Fruit fly (Drosophila melanogaster) whole organism, prepupa: ENCODE results near the gene Wdr62.

Experiments
- Blimp-1 ChIP-seq: fragments of 200-800 bp; sonication (Bioruptor generic); optimal IDR thresholded peaks from 3 replicates; lab custom pipeline; 2017; ENCODE audit warnings: missing biosample characterization, missing genetic modification characterization, mild to moderate bottlenecking, moderate library complexity, missing genetic modification reagents
- CG11294 ChIP-seq: fragments of 200-800 bp; sonication (Bioruptor generic); IDR thresholded peaks from 2 replicates; pipeline ENCODE4 v1.3.6; 2022; ENCODE audit warnings: missing biosample characterization, missing genetic modification characterization
- CG11762 ChIP-seq: fragments of 200-800 bp; sonication (Bioruptor generic); optimal IDR thresholded peaks from 3 replicates; lab custom pipeline; 2016; ENCODE audit warnings: missing biosample characterization, missing genetic modification characterization; ENCODE audit not compliant: insufficient read depth
- CG11902 ChIP-seq: fragments of 200-800 bp; sonication (Bioruptor generic); optimal IDR thresholded peaks from 3 replicates; lab custom pipeline; 2016; ENCODE audit warnings: missing biosample characterization, missing genetic modification characterization
- CG1621 ChIP-seq: fragments of 200-800 bp; sonication (Bioruptor generic); optimal IDR thresholded peaks from 3 replicates; lab custom pipeline; 2018; ENCODE audit warnings: missing biosample characterization, mild to moderate bottlenecking, missing genetic modification characterization
- CG16779 ChIP-seq: fragments of 200-800 bp; sonication (Bioruptor generic); optimal IDR thresholded peaks from 3 replicates; lab custom pipeline; 2017; ENCODE audit warnings: missing biosample characterization, mild to moderate bottlenecking, missing genetic modification characterization
- CG3032 ChIP-seq: fragments of 200-800 bp; optimal IDR thresholded peaks from 2 replicates; lab custom pipeline; 2019; ENCODE audit warnings: missing biosample characterization, mild to moderate bottlenecking, missing genetic modification characterization, moderate library complexity
- CG32006 ChIP-seq: fragments of 200-800 bp; sonication (Bioruptor generic); optimal IDR thresholded peaks from 3 replicates; lab custom pipeline; 2017; ENCODE audit warnings: missing biosample characterization, mild to moderate bottlenecking, missing genetic modification characterization
- CG34406 ChIP-seq: fragments of 200-800 bp; sonication (Bioruptor generic); optimal IDR thresholded peaks from 3 replicates; lab custom pipeline; 2016; ENCODE audit warnings: missing biosample characterization, missing genetic modification characterization
- CG3919 ChIP-seq: fragments of 200-800 bp; sonication (Bioruptor generic); optimal IDR thresholded peaks from 3 replicates; lab custom pipeline; 2016; ENCODE audit warnings: missing biosample characterization, missing genetic modification characterization
- CG6163 ChIP-seq: fragments of 200-800 bp; sonication (Bioruptor generic); IDR thresholded peaks from 3 replicates; pipeline ENCODE4 v1.3.6; 2022; ENCODE audit warnings: missing biosample characterization, missing genetic modification characterization
- CG6276 ChIP-seq: fragments of 200-800 bp; sonication (Bioruptor generic); optimal IDR thresholded peaks from 2 replicates; lab custom pipeline; 2017; ENCODE audit warnings: missing biosample characterization, mild to moderate bottlenecking, missing genetic modification characterization
- CG8119 ChIP-seq: fragments of 200-800 bp; sonication (Bioruptor generic); IDR thresholded peaks from 3 replicates; pipeline ENCODE4 v1.3.6; 2022; ENCODE audit warnings: missing biosample characterization, missing genetic modification characterization
- CG8319 ChIP-seq: fragments of 200-800 bp; sonication (Bioruptor generic); optimal IDR thresholded peaks from 3 replicates; lab custom pipeline; 2016; ENCODE audit warnings: missing biosample characterization, missing genetic modification characterization
- CG8632 ChIP-seq: fragments of 200-800 bp; sonication (Bioruptor generic); optimal IDR thresholded peaks from 3 replicates; lab custom pipeline; 2016; ENCODE audit warnings: missing biosample characterization, missing genetic modification characterization
- Eip78C ChIP-seq: fragments of 200-800 bp; sonication (Bioruptor generic); peaks from one replicate; lab custom pipeline; 2016; ENCODE audit warnings: missing biosample characterization, missing genetic modification characterization
- Ets96B ChIP-seq: fragments of 200-800 bp; optimal IDR thresholded peaks from 2 replicates; lab custom pipeline; 2019; ENCODE audit warnings: missing biosample characterization, mild to moderate bottlenecking, missing genetic modification characterization, moderate library complexity
- Gug ChIP-seq: fragments of 200-800 bp; sonication (Bioruptor generic); IDR thresholded peaks from 2 replicates; pipeline ENCODE4 v1.3.6; 2022; ENCODE audit warnings: missing biosample characterization, missing genetic modification characterization
- Hr38 ChIP-seq: sonication (Bioruptor generic); optimal IDR thresholded peaks from 2 replicates; lab custom pipeline; 2016; ENCODE audit warnings: missing biosample characterization, missing genetic modification characterization
- Hr4 ChIP-seq: fragments of 200-800 bp; sonication (Bioruptor generic); optimal IDR thresholded peaks from 3 replicates; lab custom pipeline; 2016; ENCODE audit warnings: missing biosample characterization, missing genetic modification characterization
- Lpt ChIP-seq: fragments of 200-800 bp; sonication (Bioruptor generic); optimal IDR thresholded peaks from 3 replicates; lab custom pipeline; 2016; ENCODE audit warnings: missing biosample characterization, missing genetic modification characterization
- OdsH ChIP-seq: fragments of 200-800 bp; sonication (Bioruptor generic); optimal IDR thresholded peaks from 3 replicates; lab custom pipeline; 2016; ENCODE audit warnings: missing biosample characterization, missing genetic modification characterization
- Sox102F ChIP-seq: fragments of 200-800 bp; sonication (Bioruptor generic); optimal IDR thresholded peaks from 2 replicates; lab custom pipeline; 2016; ENCODE audit warnings: missing biosample characterization, mild to moderate bottlenecking, missing genetic modification characterization
- Sox14 ChIP-seq: fragments of 200-800 bp; sonication (Bioruptor generic); optimal IDR thresholded peaks from 3 replicates; lab custom pipeline; 2016; ENCODE audit warnings: missing biosample characterization, missing genetic modification characterization
- achi ChIP-seq: fragments of 200-800 bp; sonication (Bioruptor generic); optimal IDR thresholded peaks from 3 replicates; lab custom pipeline; 2016; ENCODE audit warnings: missing biosample characterization, missing genetic modification characterization
- cyc ChIP-seq: fragments of 200-800 bp; sonication (Bioruptor generic); optimal IDR thresholded peaks from 3 replicates; lab custom pipeline; 2016; ENCODE audit warnings: missing biosample characterization, missing genetic modification characterization
- dac ChIP-seq: fragments of 200-800 bp; sonication (Bioruptor generic); optimal IDR thresholded peaks from 2 replicates; lab custom pipeline; 2017; ENCODE audit warnings: missing biosample characterization, mild to moderate bottlenecking, missing genetic modification characterization
- eg ChIP-seq: fragments of 200-800 bp; sonication (Bioruptor generic); IDR thresholded peaks from 3 replicates; pipeline ENCODE4 v1.3.6; 2022; ENCODE audit warnings: missing biosample characterization, missing genetic modification characterization
- esn ChIP-seq: fragments of 200-800 bp; sonication (Bioruptor generic); optimal IDR thresholded peaks from 2 replicates; lab custom pipeline; 2016; ENCODE audit warnings: missing biosample characterization, mild to moderate bottlenecking, missing genetic modification characterization, moderate library complexity
- fd59A ChIP-seq: fragments of 200-800 bp; sonication (Bioruptor generic); optimal IDR thresholded peaks from 2 replicates; lab custom pipeline; 2017; ENCODE audit warnings: missing biosample characterization, mild to moderate bottlenecking, missing genetic modification characterization, missing genetic modification reagents
- fd85E ChIP-seq: fragments of 200-800 bp; sonication (Bioruptor generic); optimal IDR thresholded peaks from 3 replicates; lab custom pipeline; 2016; ENCODE audit warnings: missing biosample characterization, missing genetic modification characterization
- fkh ChIP-seq: fragments of 200-800 bp; sonication (Bioruptor generic); optimal IDR thresholded peaks from 3 replicates; lab custom pipeline; 2017; ENCODE audit warnings: missing biosample characterization, mild to moderate bottlenecking, missing genetic modification characterization, moderate library complexity
- lz ChIP-seq: fragments of 200-800 bp; sonication (Bioruptor generic); optimal IDR thresholded peaks from 3 replicates; lab custom pipeline; 2016; ENCODE audit warnings: missing biosample characterization, missing genetic modification characterization
- net ChIP-seq: fragments of 200-800 bp; sonication (Bioruptor generic); optimal IDR thresholded peaks from 3 replicates; lab custom pipeline; 2016; ENCODE audit warnings: missing biosample characterization, missing genetic modification characterization
- pdm3 ChIP-seq: fragments of 200-800 bp; sonication (Bioruptor generic); optimal IDR thresholded peaks from 3 replicates; lab custom pipeline; 2016; ENCODE audit warnings: missing biosample characterization, missing genetic modification characterization
- salr ChIP-seq, 2 experiments: fragments of 200-800 bp; sonication (Bioruptor generic); optimal IDR thresholded peaks; 3 replicates each; lab custom pipeline; 2016 to 2018; ENCODE audit warnings: missing biosample characterization in 2 of 2, missing genetic modification characterization in 2 of 2, mild to moderate bottlenecking in 1 of 2
- ss ChIP-seq, 2 experiments: fragments of 200-800 bp; sonication (Bioruptor generic); optimal IDR thresholded peaks; 2 replicates in 1 of 2; 3 replicates in 1 of 2; lab custom pipeline; 2017 to 2018; ENCODE audit warnings: mild to moderate bottlenecking in 2 of 2, missing biosample characterization in 2 of 2, missing genetic modification characterization in 2 of 2, moderate library complexity in 1 of 2
- svp ChIP-seq: fragments of 200-800 bp; sonication (Bioruptor generic); peaks from one replicate; lab custom pipeline; 2016; ENCODE audit warnings: missing biosample characterization, missing genetic modification characterization
- topi ChIP-seq: fragments of 200-800 bp; sonication (Bioruptor generic); optimal IDR thresholded peaks from 3 replicates; lab custom pipeline; 2016; ENCODE audit warnings: missing biosample characterization, missing genetic modification characterization

Wdr62 gene

DNA sequence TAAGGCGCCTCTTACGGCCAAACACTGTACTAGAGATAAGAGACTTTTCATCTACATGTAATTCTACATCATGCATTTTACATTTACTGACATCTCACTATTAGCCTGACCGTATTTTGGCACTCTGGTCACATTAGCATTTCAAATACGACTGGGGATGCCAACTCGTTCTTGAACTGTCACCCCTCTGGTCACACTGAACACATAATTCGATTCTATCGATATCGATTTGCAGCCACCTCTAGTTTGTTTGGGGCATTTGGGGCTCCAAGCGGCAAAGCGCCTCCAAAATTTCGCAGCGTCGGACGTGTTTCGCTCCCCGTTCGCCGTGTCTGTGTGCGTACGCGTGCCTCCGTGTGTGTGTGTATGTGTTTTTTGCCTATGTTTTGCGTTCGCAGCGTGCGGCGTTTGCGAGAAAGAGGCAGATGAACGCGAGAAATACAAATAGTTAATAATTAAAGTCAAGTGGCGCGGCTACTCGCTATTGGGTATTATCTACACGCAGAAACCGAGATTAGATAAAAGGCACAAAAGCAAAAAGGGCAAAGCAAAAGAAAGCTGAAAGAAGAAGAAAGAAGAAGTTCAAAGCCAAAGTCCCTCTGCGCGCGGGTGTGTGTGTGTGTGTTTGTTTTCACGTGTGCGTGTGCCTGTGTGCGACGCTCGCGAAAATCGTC lies at the start of gene Wdr62 (continued):
- TF ChIP-seq CG8119 (GFP tag; lab: Robert Waterston, UW) (peak; percentile 52; the same call in 1 of the 3 replicates), Lpt (GFP tag; lab: Kevin White, UChicago) (peak; percentile 16), CG1621 (tag; lab: Kevin White, UChicago) (peak; percentile 33), CG11902 (GFP tag; lab: Kevin White, UChicago) (no peak)

DNA sequence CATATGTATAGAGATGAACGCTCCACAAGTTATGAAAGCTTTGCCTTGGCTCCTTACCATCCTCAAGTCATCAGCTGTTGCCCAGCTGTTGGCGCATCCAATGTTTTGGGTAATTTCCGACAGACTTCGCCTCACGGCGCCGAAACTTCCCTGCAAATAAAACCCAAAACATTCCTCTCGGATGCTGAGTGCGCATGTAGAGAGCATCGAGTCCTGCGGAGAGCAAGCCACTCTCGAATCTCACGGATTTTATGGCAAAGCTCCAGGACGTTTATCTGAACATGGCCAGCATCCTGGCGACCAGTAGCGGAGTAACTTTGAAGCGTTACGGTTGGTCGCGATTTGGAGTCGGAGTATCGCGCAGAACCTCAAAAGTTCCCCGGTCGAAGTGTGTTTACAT lies 48.2 kb upstream of the Wdr62 start, which contains the start of gene wry:
Gene wry (plus strand): TSS at position 301 of the 400 bp plus-strand sequence.
- no peak for TF ChIP-seq Eip78C (GFP tag; lab: Kevin White, UChicago)
- TF ChIP-seq CG8319 (GFP tag; lab: Kevin White, UChicago): no peak
- no peak for TF ChIP-seq Hr4 (GFP tag; lab: Kevin White, UChicago)
- no peak for TF ChIP-seq net (GFP tag; lab: Kevin White, UChicago)
- TF ChIP-seq salr (GFP tag; optimal IDR thresholded peaks at IDR 0.05; lab: Kevin White, UChicago): no peak
- TF ChIP-seq fd59A (GFP tag; lab: Kevin White, UChicago): no peak
- no peak for TF ChIP-seq CG3032 (tag; lab: Kevin White, UChicago)
- no peak for TF ChIP-seq CG16779 (tag; lab: Kevin White, UChicago)

DNA sequence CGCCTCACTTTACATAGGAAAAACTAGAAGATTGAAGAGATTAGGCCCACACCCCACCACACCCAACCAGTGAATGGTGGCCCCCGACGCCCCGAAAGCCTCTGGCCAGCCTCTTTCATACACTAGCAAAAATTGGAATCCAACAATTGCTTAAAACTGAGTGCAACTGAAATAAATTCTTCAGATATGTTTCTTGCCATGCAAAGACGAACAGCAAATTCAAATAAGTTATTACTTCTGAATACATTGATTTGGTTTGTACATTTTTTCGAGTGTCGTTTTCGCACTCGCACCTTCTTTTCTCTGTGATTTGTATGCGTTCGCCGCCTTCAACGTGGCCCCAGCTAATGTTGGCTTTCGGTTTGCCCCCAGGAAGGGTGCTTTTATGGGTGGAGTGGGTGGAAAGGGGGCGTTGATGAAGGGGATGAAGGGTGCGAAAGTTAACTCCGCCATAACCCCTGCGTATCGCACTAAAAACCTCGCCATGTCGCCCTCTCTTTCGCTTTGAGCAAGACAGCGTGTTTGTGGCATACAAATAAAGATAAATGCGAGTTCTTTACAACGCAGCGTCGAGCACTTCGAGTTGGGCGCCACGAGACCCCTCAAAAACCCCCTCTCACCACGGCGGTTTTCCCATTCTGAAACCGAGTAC lies 46.6 kb upstream of the Wdr62 start:
- TF ChIP-seq CG3032 (tag; lab: Kevin White, UChicago) (no peak), fd85E (GFP tag; lab: Kevin White, UChicago) (no peak), fkh (GFP tag; lab: Kevin White, UChicago) (no peak), ss (GFP tag; optimal IDR thresholded peaks at IDR 0.05; lab: Kevin White, UChicago) (no peak), eg (GFP tag; lab: Robert Waterston, UW) (peak; percentile 52; the same call in 2 of the 3 replicates), Hr38 (GFP tag; lab: Kevin White, UChicago) (no peak), CG8632 (no peak), esn (GFP tag; lab: Kevin White, UChicago) (no peak), lz (GFP tag; lab: Kevin White, UChicago) (no peak), topi (GFP tag; lab: Kevin White, UChicago) (no peak), Sox14 (no peak), Gug (0 out of 2 replicates have a peak, but pooled peaks have one; percentile 17), CG6276 (GFP tag; lab: Kevin White, UChicago) (no peak), dac (peak; percentile 0), CG11762 (GFP tag; lab: Kevin White, UChicago) (no peak), CG3919 (GFP tag; lab: Kevin White, UChicago) (peak; percentile 20), achi (peak; percentile 4), Sox102F (GFP tag; lab: Kevin White, UChicago) (no peak), net (GFP tag; lab: Kevin White, UChicago) (no peak), CG6163 (GFP tag; lab: Robert Waterston, UW) (peak; percentile 56; the same call in 2 of the 3 replicates), Ets96B (peak; percentile 1), CG32006 (GFP tag; lab: Kevin White, UChicago) (peak; percentile 37), Eip78C (GFP tag; lab: Kevin White, UChicago) (peak; percentile 42), OdsH (GFP tag; lab: Kevin White, UChicago) (peak; percentile 9), CG11294 (GFP tag; lab: Robert Waterston, UW) (no peak), CG34406 (GFP tag; lab: Kevin White, UChicago) (no peak), CG8319 (GFP tag; lab: Kevin White, UChicago) (no peak), Blimp-1 (GFP tag; lab: Kevin White, UChicago) (no peak), svp (GFP tag; lab: Kevin White, UChicago) (peak; percentile 59), cyc (GFP tag; lab: Kevin White, UChicago) (no peak), pdm3 (GFP tag; lab: Kevin White, UChicago) (no peak)
- TF ChIP-seq, all 60 proteins: peak for 11
